Fruit fly (Drosophila melanogaster): Measurements from ENCODE around the gene CG5103.

- TF ChIP-seq Hr96 (GFP tag; optimal IDR thresholded peaks at IDR 0.05) (no peak), cnc (optimal IDR thresholded peaks at IDR 0.05) (no peak), Clk (GFP tag; optimal IDR thresholded peaks at IDR 0.05) (no peak), toe (GFP tag; optimal IDR thresholded peaks at IDR 0.05) (no peak), CG33017 (tag; optimal IDR thresholded peaks at IDR 0.05) (no peak), CG5204 (GFP tag; optimal IDR thresholded peaks at IDR 0.05) (no peak), CG7045 (GFP tag; optimal IDR thresholded peaks at IDR 0.05) (no peak), CG12768 (GFP tag; optimal IDR thresholded peaks at IDR 0.05) (no peak), Crg-1 (GFP tag; optimal IDR thresholded peaks at IDR 0.05) (no peak), pad (GFP tag; optimal IDR thresholded peaks at IDR 0.05) (no peak), CG14711 (tag; optimal IDR thresholded peaks at IDR 0.05) (no peak)
Observed at dm6 chr3L:18272321-18273054, 21.6 kb downstream of the CG5103 start.

All from whole organism, adult.